Worm (Caenorhabditis elegans) whole organism, L2 larva: Measurements from ENCODE around the gene nspc-17.

Experiments
- C34F6.9 ChIP-seq: fragments of 150-350 bp; optimal IDR thresholded peaks from 2 replicates; lab custom pipeline; 2014; ENCODE audit warnings: missing biosample characterization, missing genetic modification characterization
- F13H6.1 ChIP-seq: sonication (generic microtip); optimal IDR thresholded peaks from 2 replicates; lab custom pipeline; 2016; ENCODE audit warnings: missing genetic modification characterization, missing compliant biosample characterization
- R02D3.7 ChIP-seq: fragments of 150-350 bp; optimal IDR thresholded peaks from 2 replicates; lab custom pipeline; 2014; ENCODE audit warnings: missing biosample characterization, missing genetic modification characterization
- Y55F3AM.14 ChIP-seq: fragments of 200-800 bp; sonication (Bioruptor generic); optimal IDR thresholded peaks from 2 replicates; lab custom pipeline; 2018; ENCODE audit warnings: mild to moderate bottlenecking, missing genetic modification characterization, missing compliant biosample characterization
- alr-1 ChIP-seq: fragments of 150-350 bp; optimal IDR thresholded peaks from 2 replicates; lab custom pipeline; 2014; ENCODE audit warnings: missing biosample characterization, missing genetic modification characterization
- ama-1 ChIP-seq: fragments of 150-350 bp; optimal IDR thresholded peaks from 2 replicates; lab custom pipeline; 2018; ENCODE audit warnings: inconsistent platforms
- blmp-1 ChIP-seq: sonication (generic microtip); optimal IDR thresholded peaks from 2 replicates; lab custom pipeline; 2017; ENCODE audit warnings: missing genetic modification characterization, mild to moderate bottlenecking, missing compliant biosample characterization, antibody characterized with exemption, moderate library complexity; ENCODE audit not compliant: insufficient read depth
- ceh-16 ChIP-seq: fragments of 150-350 bp; optimal IDR thresholded peaks from 2 replicates; lab custom pipeline; 2014; ENCODE audit warnings: missing biosample characterization, missing genetic modification characterization
- ceh-82 ChIP-seq: fragments of 150-350 bp; optimal IDR thresholded peaks from 2 replicates; lab custom pipeline; 2014; ENCODE audit warnings: missing biosample characterization, missing genetic modification characterization
- dmd-4 ChIP-seq: sonication (generic microtip); optimal IDR thresholded peaks from 2 replicates; lab custom pipeline; 2017; ENCODE audit warnings: missing biosample characterization, missing genetic modification characterization
- egl-27 ChIP-seq: sonication (generic microtip); optimal IDR thresholded peaks from 3 replicates; lab custom pipeline; 2017; ENCODE audit warnings: missing biosample characterization, missing genetic modification reagents, missing genetic modification characterization
- elt-1 ChIP-seq: fragments of 150-350 bp; optimal IDR thresholded peaks from 2 replicates; lab custom pipeline; 2014; ENCODE audit warnings: missing biosample characterization, missing genetic modification characterization
- fos-1 ChIP-seq: fragments of 150-350 bp; optimal IDR thresholded peaks from 2 replicates; lab custom pipeline; 2014; ENCODE audit warnings: missing biosample characterization, missing genetic modification characterization
- gmeb-1 ChIP-seq: fragments of 150-350 bp; optimal IDR thresholded peaks from 2 replicates; lab custom pipeline; 2014; ENCODE audit warnings: missing biosample characterization, missing genetic modification characterization
- lin-11 ChIP-seq: fragments of 150-350 bp; sonication (generic microtip); optimal IDR thresholded peaks from 2 replicates; lab custom pipeline; 2014; ENCODE audit warnings: missing biosample characterization, missing genetic modification characterization, inconsistent platforms, mixed read lengths
- lin-13 ChIP-seq: fragments of 150-350 bp; optimal IDR thresholded peaks from 2 replicates; lab custom pipeline; 2014; ENCODE audit warnings: missing biosample characterization, missing genetic modification reagents, missing genetic modification characterization
- lsy-2 ChIP-seq, 2 experiments: fragments of 150-350 bp in 1 of 2; sonication (generic microtip) in 1 of 2; optimal IDR thresholded peaks; 2 replicates each; lab custom pipeline; 2014 to 2017; ENCODE audit warnings: missing biosample characterization in 2 of 2, missing genetic modification characterization in 2 of 2
- mbf-1 ChIP-seq: sonication (generic microtip); optimal IDR thresholded peaks from 2 replicates; lab custom pipeline; 2017; ENCODE audit warnings: missing biosample characterization, missing genetic modification characterization
- nhr-10 ChIP-seq: sonication (generic microtip); optimal IDR thresholded peaks from 2 replicates; lab custom pipeline; 2017; ENCODE audit warnings: missing biosample characterization, missing genetic modification characterization
- nhr-11 ChIP-seq: fragments of 150-350 bp; optimal IDR thresholded peaks from 2 replicates; lab custom pipeline; 2014; ENCODE audit warnings: missing biosample characterization, missing genetic modification characterization
- nhr-12 ChIP-seq: fragments of 150-350 bp; optimal IDR thresholded peaks from 2 replicates; lab custom pipeline; 2014; ENCODE audit warnings: missing biosample characterization, missing genetic modification characterization
- nhr-129 ChIP-seq: fragments of 150-350 bp; optimal IDR thresholded peaks from 2 replicates; lab custom pipeline; 2014; ENCODE audit warnings: missing biosample characterization, missing genetic modification characterization
- nhr-21 ChIP-seq: fragments of 150-350 bp; optimal IDR thresholded peaks from 2 replicates; lab custom pipeline; 2014; ENCODE audit warnings: missing biosample characterization, missing genetic modification characterization
- nhr-23 ChIP-seq: fragments of 150-350 bp; optimal IDR thresholded peaks from 2 replicates; lab custom pipeline; 2014; ENCODE audit warnings: missing biosample characterization, missing genetic modification reagents, missing genetic modification characterization
- nhr-237 ChIP-seq: fragments of 150-350 bp; optimal IDR thresholded peaks from 2 replicates; lab custom pipeline; 2014; ENCODE audit warnings: missing biosample characterization, missing genetic modification characterization
- nhr-25 ChIP-seq: fragments of 150-350 bp; sonication (generic microtip); optimal IDR thresholded peaks from 3 replicates; lab custom pipeline; 2014; ENCODE audit warnings: missing biosample characterization, missing genetic modification characterization
- nhr-6 ChIP-seq: fragments of 150-350 bp; optimal IDR thresholded peaks from 2 replicates; lab custom pipeline; 2014; ENCODE audit warnings: missing biosample characterization, missing genetic modification characterization
- nhr-77 ChIP-seq: fragments of 150-350 bp; optimal IDR thresholded peaks from 2 replicates; lab custom pipeline; 2014; ENCODE audit warnings: missing biosample characterization, missing genetic modification characterization
- peb-1 ChIP-seq: fragments of 150-350 bp; optimal IDR thresholded peaks from 2 replicates; lab custom pipeline; 2014; ENCODE audit warnings: missing biosample characterization, missing genetic modification characterization
- skn-1 ChIP-seq: sonication (generic microtip); optimal IDR thresholded peaks from 2 replicates; lab custom pipeline; 2017; ENCODE audit warnings: missing biosample characterization, missing genetic modification characterization
- sma-9 ChIP-seq, 2 experiments: fragments of 150-350 bp in 1 of 2; sonication (generic microtip) in 1 of 2; optimal IDR thresholded peaks; 2 replicates each; lab custom pipeline; 2014 to 2016; ENCODE audit warnings: missing genetic modification characterization in 2 of 2, mild to moderate bottlenecking in 1 of 2, missing biosample characterization in 1 of 2, missing compliant biosample characterization in 1 of 2, missing genetic modification reagents in 1 of 2, moderate library complexity in 1 of 2
- snpc-4 ChIP-seq: fragments of 150-350 bp; optimal IDR thresholded peaks from 2 replicates; lab custom pipeline; 2014; ENCODE audit warnings: missing biosample characterization, missing genetic modification characterization
- unc-55 ChIP-seq: fragments of 150-350 bp; sonication (generic microtip); optimal IDR thresholded peaks from 3 replicates; lab custom pipeline; 2014; ENCODE audit warnings: missing biosample characterization, missing genetic modification reagents, missing genetic modification characterization
- unc-62 ChIP-seq: fragments of 150-350 bp; optimal IDR thresholded peaks from 2 replicates; lab custom pipeline; 2014; ENCODE audit warnings: missing biosample characterization, missing genetic modification reagents, missing genetic modification characterization
- zag-1 ChIP-seq: fragments of 150-350 bp; optimal IDR thresholded peaks from 2 replicates; lab custom pipeline; 2014; ENCODE audit warnings: missing biosample characterization, missing genetic modification characterization
- ztf-1 ChIP-seq: fragments of 200-800 bp; sonication (Bioruptor generic); conservative IDR thresholded peaks from 2 replicates; pipeline ENCODE4 v1.3.6; 2022; ENCODE audit warnings: missing genetic modification characterization, missing compliant biosample characterization
- ztf-11 ChIP-seq: sonication (generic microtip); optimal IDR thresholded peaks from 2 replicates; lab custom pipeline; 2017; ENCODE audit warnings: missing biosample characterization, missing genetic modification characterization

Gene nspc-17

ce11 chrX:14557352-14557935 lies 32.5 kb upstream of the nspc-17 start (continued):
- TF ChIP-seq nhr-11 (tag; lab: Kevin White, UChicago) (no peak), lin-13 (GFP tag; lab: Kevin White, UChicago) (peak; percentile 47), nhr-21 (no peak), nhr-129 (tag; lab: Kevin White, UChicago) (peak; percentile 77), ztf-11 (no peak), unc-62 (GFP tag; lab: Kevin White, UChicago) (no peak), gmeb-1 (tag; lab: Kevin White, UChicago) (no peak), F13H6.1 (tag; lab: Kevin White, UChicago) (peak; percentile 66), nhr-10 (tag; lab: Kevin White, UChicago) (no peak), nhr-23 (no peak), peb-1 (tag; lab: Kevin White, UChicago) (no peak), nhr-6 (no peak), alr-1 (tag; lab: Kevin White, UChicago) (no peak), zag-1 (tag; lab: Kevin White, UChicago) (peak; percentile 70), R02D3.7 (tag; lab: Kevin White, UChicago) (no peak), ama-1 (lab: Kevin White, UChicago) (no peak), skn-1 (no peak), ceh-82 (tag; lab: Kevin White, UChicago) (no peak), nhr-237 (tag; lab: Kevin White, UChicago) (no peak)

ce11 chrX:14556403-14556802 lies 31.4 kb upstream of the nspc-17 start:
- TF ChIP-seq sma-9 (GFP tag; optimal IDR thresholded peaks at IDR 0.05; lab: Kevin White, UChicago) (peak; percentile 23), sma-9 (tag; optimal IDR thresholded peaks at IDR 0.05; lab: Kevin White, UChicago) (no peak), nhr-12 (tag; lab: Kevin White, UChicago) (no peak)

ce11 chrX:14549709-14550199 lies 24.8 kb upstream of the nspc-17 start, which contains the start of gene ram-5:
Gene ram-5 (plus strand): TSS chrX:14550149.
- TF ChIP-seq nhr-77 (tag; lab: Kevin White, UChicago) (no peak), lsy-2 (tag; optimal IDR thresholded peaks at IDR 0.05; lab: Kevin White, UChicago) (no peak), sma-9 (GFP tag; optimal IDR thresholded peaks at IDR 0.05; lab: Kevin White, UChicago) (no peak), sma-9 (tag; optimal IDR thresholded peaks at IDR 0.05; lab: Kevin White, UChicago) (no peak), nhr-12 (tag; lab: Kevin White, UChicago) (no peak), fos-1 (tag; lab: Kevin White, UChicago) (no peak), snpc-4 (tag; lab: Kevin White, UChicago) (no peak), nhr-23 (no peak), dmd-4 (tag; lab: Kevin White, UChicago) (no peak), zag-1 (tag; lab: Kevin White, UChicago) (no peak), ceh-16 (tag; lab: Kevin White, UChicago) (no peak), blmp-1 (tag; lab: Kevin White, UChicago) (no peak), peb-1 (tag; lab: Kevin White, UChicago) (no peak), unc-55 (GFP tag; lab: Kevin White, UChicago) (no peak), lin-11 (tag; lab: Kevin White, UChicago) (no peak), F13H6.1 (tag; lab: Kevin White, UChicago) (no peak), nhr-6 (no peak), gmeb-1 (tag; lab: Kevin White, UChicago) (no peak), nhr-21 (no peak), C34F6.9 (no peak), nhr-11 (tag; lab: Kevin White, UChicago) (no peak)
- TF ChIP-seq, all 48 proteins: peak for 0

ce11 chrX:14545543-14545942 lies 20.6 kb upstream of the nspc-17 start, which contains the start of gene enri-2:
Gene enri-2 (plus strand): TSS chrX:14545843.
- TF ChIP-seq ztf-1 (GFP tag; lab: Robert Waterston, UW) (no peak), R02D3.7 (tag; lab: Kevin White, UChicago) (no peak), skn-1 (no peak), blmp-1 (tag; lab: Kevin White, UChicago) (no peak), nhr-25 (tag; lab: Kevin White, UChicago) (no peak), lin-13 (GFP tag; lab: Kevin White, UChicago) (no peak), ceh-82 (tag; lab: Kevin White, UChicago) (no peak), elt-1 (no peak), C34F6.9 (no peak), egl-27 (no peak), Y55F3AM.14 (GFP tag; lab: Kevin White, UChicago) (no peak), lin-11 (tag; lab: Kevin White, UChicago) (no peak), gmeb-1 (tag; lab: Kevin White, UChicago) (no peak), mbf-1 (no peak), ama-1 (lab: Kevin White, UChicago) (no peak), alr-1 (tag; lab: Kevin White, UChicago) (no peak), nhr-237 (tag; lab: Kevin White, UChicago) (no peak), nhr-11 (tag; lab: Kevin White, UChicago) (no peak)
